Worm (Caenorhabditis elegans) whole organism, L4 larva: ENCODE data around the gene Y102A5C.4.
A peak's percentile ranks its signal among the peaks of the same experiment; 100 is the strongest.

Experiments used
- ZK546.5 ChIP-seq, 2 experiments: sonication (generic microtip); optimal IDR thresholded peaks; 2 replicates each; lab custom pipeline; 2017; ENCODE audit warnings: missing biosample characterization in 2 of 2, missing genetic modification characterization in 2 of 2
- unc-62 ChIP-seq, 3 experiments: fragments of 150-350 bp in 1 of 3; sonication (generic microtip); optimal IDR thresholded peaks in 2 of 3; peaks in 1 of 3; 1 replicate in 1 of 3; 2 replicates in 2 of 3; lab custom pipeline; 2014 to 2017; ENCODE audit warnings: missing biosample characterization in 3 of 3, missing genetic modification characterization in 3 of 3, missing genetic modification reagents in 3 of 3, missing genotype in 1 of 3

Gene Y102A5C.4

ce11 chrV:16973338-16973737 is 51.3 kb downstream of the Y102A5C.4 start:
- no peak for TF ChIP-seq ZK546.5 (tag; optimal IDR thresholded peaks at IDR 0.05; lab: Kevin White, UChicago)
- TF ChIP-seq unc-62 (GFP tag; optimal IDR thresholded peaks at IDR 0.05 in 1 of 2; lab: Kevin White, UChicago), result peak in 1 of 2 experiments; percentile 91
- TF ChIP-seq unc-62 (tag; optimal IDR thresholded peaks at IDR 0.05; lab: Kevin White, UChicago), result no peak
